Fruit fly (Drosophila melanogaster) whole organism: ENCODE results near the gene RpS10a.

Source experiments
- CG8478 ChIP-seq: fragments of >200 bp; optimal IDR thresholded peaks from 2 replicates; lab custom pipeline; 2018; ENCODE audit warnings: inconsistent platforms
- Dll ChIP-seq: fragments of >200 bp; optimal IDR thresholded peaks from 2 replicates; lab custom pipeline; 2017
- EcR ChIP-seq, 2 experiments: fragments of >200 bp; optimal IDR thresholded peaks; 2 replicates each; lab custom pipeline; 2017; ENCODE audit warnings: missing biosample characterization in 2 of 2, missing genetic modification characterization in 2 of 2, missing genetic modification reagents in 2 of 2
- pan ChIP-seq: fragments of >200 bp; optimal IDR thresholded peaks from 2 replicates; lab custom pipeline; 2017
- psq ChIP-seq: fragments of >200 bp; optimal IDR thresholded peaks from 2 replicates; lab custom pipeline; 2017
- usp ChIP-seq: fragments of >200 bp; optimal IDR thresholded peaks from 2 replicates; lab custom pipeline; 2017; ENCODE audit warnings: missing biosample characterization, missing genetic modification characterization, mixed read lengths

Gene RpS10a

DNA sequence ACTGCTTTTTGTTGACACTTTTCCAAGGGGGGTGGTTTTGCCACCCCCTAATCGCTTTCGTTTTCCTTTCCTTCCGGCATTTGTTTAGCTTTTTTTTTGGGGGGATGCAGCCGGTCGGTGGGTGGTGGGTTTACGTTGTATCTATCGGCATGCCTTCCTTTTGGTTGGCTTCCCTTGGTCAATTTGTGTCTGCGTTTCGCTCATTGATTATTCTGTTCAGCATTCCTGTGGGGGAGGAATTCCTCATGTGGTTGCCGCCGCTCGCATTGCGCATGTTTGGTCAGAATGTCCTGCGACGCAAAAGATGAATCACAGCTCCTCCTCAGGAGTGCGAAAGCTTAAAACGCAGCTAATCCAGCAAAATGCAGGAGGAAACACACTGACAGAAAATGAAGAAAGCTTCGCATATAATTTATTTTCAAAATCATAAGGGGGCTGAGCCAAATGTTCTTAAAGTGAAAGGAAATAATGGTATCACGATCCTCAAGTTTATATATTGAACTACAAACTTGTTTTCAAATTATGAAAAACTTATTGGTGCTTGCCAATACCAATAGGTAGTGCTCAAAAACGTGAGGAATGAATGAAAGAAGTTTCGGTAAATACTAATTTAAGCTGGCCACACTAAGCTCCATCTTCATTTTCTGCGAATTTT lies at the start of gene RpS10a:
TSS of gene RpS10a (plus strand) at position 605 of the 655 bp plus-strand sequence.
- TF ChIP-seq CG8478 (lab: Kevin White, UChicago) (no peak), EcR (GFP tag; optimal IDR thresholded peaks at IDR 0.05; lab: Kevin White, UChicago) (no peak), Dll (lab: Kevin White, UChicago) (no peak), psq (no peak), usp (GFP tag; lab: Kevin White, UChicago) (no peak), pan (lab: Kevin White, UChicago) (no peak)

DNA sequence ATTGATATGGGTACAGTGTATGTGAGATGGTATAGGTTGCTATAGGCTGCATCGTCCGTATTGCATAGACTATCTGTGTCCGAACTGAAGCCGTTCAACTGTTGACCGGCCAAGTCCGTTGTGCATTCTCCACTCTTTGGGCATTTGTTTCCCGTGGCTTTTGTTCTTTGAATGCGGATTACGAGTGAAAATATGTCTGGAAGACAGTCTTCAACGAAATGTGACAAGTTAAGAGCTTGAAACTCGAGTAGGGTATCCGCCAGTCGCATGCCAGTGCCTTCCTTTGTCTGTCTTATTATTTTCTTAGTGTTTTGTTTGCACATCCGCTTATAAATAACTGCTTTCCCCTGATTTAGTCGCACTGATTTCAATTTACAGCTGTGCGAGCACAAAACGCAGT lies 48.9 kb upstream of the RpS10a start:
- TF ChIP-seq EcR (GFP tag; optimal IDR thresholded peaks at IDR 0.05; lab: Kevin White, UChicago) (no peak), Dll (lab: Kevin White, UChicago) (no peak), usp (GFP tag; lab: Kevin White, UChicago) (no peak), psq (no peak), pan (lab: Kevin White, UChicago) (no peak), CG8478 (lab: Kevin White, UChicago) (no peak)

DNA sequence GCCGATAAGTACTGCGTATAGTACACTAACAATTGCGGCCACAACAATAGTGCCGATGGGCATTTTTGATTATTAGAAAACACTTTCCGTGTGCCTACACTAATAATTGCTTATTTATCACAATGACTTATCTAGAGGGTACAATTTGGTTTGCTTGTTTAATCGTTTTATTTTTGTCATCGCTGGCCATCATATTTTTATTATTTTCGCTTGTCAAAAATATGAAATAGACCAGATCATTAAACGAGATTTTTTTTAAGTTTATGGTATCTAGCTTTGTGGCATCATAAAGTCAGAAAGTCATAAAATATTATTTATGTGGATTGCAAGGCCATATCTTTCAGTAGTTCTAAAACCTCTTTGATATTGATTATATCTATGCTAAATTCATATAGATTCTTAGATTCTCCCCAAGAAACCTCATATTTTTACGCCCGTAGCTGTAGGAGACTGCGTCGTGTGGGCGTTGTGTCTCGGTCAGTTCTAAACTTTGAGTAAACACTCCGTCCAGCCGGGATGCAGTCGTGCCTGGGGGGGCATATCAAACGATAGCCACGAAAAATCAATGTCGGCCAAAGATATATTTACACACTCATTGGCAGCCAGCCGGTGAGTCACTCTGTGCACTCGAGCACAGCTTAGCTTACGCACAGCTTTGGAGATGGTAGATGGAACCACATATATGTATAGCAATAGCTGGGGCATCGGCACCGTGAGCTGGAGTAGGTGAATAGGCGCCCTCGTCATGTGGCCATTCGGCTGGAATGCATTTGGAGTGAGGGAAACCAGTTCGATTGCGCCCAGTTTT lies 47.7 kb upstream of the RpS10a start:
- no peak for TF ChIP-seq EcR (GFP tag; optimal IDR thresholded peaks at IDR 0.05; lab: Kevin White, UChicago)
- TF ChIP-seq usp (GFP tag; lab: Kevin White, UChicago), result no peak
- no peak for TF ChIP-seq CG8478 (lab: Kevin White, UChicago)
- no peak for TF ChIP-seq psq
- TF ChIP-seq pan (lab: Kevin White, UChicago), result no peak
- TF ChIP-seq Dll (lab: Kevin White, UChicago), result no peak

DNA sequence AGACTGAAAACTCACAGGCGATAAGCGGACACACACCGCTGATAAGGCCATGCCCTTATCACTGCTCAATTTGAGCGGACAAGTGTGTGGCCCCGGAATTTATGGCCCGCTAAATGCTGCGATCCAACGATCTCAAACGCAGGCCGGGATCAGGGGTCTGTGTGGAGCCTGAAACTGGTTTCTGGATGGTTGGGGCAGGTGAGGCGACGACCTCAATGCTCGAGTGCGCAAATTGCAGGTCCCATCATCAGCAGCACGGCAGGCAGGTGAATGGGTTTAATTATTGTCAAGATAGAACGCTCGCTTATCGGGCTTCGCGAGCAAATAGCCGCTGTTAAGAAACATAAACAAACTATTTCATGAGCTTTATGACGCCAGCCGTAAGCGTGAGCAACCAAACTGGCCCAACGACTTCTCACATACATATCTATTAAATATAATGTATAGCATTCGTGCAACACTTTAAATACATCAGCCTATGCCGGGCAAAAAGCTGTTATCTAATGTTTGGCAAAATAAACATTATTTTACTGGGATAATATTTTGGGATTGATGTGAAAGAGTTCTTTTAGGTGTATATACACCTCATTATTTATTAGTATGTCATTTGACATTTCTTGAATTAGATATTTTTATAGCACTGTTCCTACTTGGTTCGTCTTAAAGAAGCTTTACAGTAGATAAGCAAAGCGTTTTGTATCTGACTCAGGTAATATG lies 46.9 kb upstream of the RpS10a start:
- no peak for TF ChIP-seq pan (lab: Kevin White, UChicago)
- no peak for TF ChIP-seq EcR (GFP tag; optimal IDR thresholded peaks at IDR 0.05; lab: Kevin White, UChicago)

DNA sequence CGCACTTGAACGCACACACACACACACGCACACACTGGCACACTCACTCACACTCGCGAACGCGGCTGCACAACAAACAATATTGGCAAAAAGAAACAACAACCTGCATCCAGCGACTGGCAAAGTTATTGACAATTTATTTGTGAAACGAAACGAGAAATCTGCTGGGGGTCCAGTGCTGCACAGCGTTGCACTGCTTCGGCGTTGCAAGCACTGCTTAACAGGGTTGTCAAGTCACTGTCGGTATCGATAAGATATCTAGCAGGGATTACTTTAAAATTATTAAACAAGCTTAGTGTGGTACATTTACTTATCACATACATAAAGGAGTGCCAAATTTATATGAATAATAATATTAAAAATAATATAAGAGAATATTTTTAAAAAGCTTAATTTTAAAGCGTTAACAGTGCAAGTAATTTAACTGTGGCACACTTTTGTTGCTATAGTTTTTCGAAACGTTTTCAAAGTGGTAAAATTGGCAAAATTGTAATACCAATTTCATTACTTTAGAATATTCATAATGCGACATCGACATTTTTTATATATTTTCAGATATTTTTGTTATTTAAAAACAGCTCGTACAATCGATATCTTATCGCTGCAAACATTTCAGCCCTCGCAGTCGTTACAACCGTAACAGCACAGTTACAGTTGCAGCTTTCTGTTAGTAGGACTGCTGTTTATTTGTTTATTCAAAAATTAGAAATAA lies 45.2 kb upstream of the RpS10a start, which contains the start of the genes dsd and Tusp:
TSS of gene dsd (minus strand) at position 179 of the 712 bp plus-strand sequence.
TSS of gene Tusp (plus strand) at position 662 of the 712 bp plus-strand sequence.
- TF ChIP-seq CG8478 (lab: Kevin White, UChicago) (no peak), usp (GFP tag; lab: Kevin White, UChicago) (no peak), pan (lab: Kevin White, UChicago) (no peak), EcR (GFP tag; optimal IDR thresholded peaks at IDR 0.05; lab: Kevin White, UChicago) (no peak), psq (no peak), Dll (lab: Kevin White, UChicago) (no peak)

DNA sequence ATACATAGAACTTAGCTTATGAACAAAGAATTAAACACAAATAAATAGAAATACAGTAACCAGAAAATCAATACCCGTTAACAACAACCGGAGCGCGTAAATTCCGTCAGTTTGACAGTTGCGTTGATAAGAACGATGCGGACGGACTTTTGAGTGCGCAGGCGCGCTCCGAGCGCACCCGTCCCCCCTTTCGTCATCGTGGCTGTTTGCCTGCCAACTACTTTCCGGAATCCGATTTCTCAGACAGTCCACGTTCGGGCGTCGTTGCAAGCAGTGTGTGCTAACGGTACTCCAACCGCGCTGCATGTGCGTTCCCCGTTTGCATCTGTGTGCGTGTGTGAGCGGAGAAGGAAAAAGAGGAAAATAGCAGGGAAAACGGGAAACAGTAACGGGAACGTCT lies 44.6 kb upstream of the RpS10a start:
- no peak for TF ChIP-seq usp (GFP tag; lab: Kevin White, UChicago)
- TF ChIP-seq CG8478 (lab: Kevin White, UChicago), result no peak
- TF ChIP-seq pan (lab: Kevin White, UChicago), result no peak
- no peak for TF ChIP-seq Dll (lab: Kevin White, UChicago)
- TF ChIP-seq EcR (GFP tag; optimal IDR thresholded peaks at IDR 0.05; lab: Kevin White, UChicago), result no peak
- TF ChIP-seq psq, result no peak

DNA sequence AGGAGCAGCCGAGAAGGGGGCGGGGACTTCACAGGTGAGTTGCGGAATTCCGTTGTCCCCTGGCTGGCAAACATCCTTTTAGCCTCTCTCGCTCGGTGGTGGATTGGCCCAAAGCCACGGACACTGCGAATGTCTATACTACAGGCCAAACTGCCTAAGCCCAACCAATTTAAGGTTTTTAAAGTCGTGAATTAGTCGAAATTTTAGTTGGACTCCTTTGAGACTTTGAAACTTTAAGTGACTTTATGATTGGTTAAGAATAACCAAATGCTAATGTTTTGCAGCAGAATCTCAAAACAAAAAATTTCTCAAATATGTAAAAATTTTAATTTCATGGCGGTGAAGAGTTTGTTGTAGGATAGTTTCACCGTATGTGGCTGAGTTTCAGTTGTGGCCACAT lies 44.0 kb upstream of the RpS10a start:
- TF ChIP-seq EcR (GFP tag; optimal IDR thresholded peaks at IDR 0.05; lab: Kevin White, UChicago) (no peak), CG8478 (lab: Kevin White, UChicago) (no peak), psq (no peak), usp (GFP tag; lab: Kevin White, UChicago) (no peak), pan (lab: Kevin White, UChicago) (no peak), Dll (lab: Kevin White, UChicago) (no peak)

DNA sequence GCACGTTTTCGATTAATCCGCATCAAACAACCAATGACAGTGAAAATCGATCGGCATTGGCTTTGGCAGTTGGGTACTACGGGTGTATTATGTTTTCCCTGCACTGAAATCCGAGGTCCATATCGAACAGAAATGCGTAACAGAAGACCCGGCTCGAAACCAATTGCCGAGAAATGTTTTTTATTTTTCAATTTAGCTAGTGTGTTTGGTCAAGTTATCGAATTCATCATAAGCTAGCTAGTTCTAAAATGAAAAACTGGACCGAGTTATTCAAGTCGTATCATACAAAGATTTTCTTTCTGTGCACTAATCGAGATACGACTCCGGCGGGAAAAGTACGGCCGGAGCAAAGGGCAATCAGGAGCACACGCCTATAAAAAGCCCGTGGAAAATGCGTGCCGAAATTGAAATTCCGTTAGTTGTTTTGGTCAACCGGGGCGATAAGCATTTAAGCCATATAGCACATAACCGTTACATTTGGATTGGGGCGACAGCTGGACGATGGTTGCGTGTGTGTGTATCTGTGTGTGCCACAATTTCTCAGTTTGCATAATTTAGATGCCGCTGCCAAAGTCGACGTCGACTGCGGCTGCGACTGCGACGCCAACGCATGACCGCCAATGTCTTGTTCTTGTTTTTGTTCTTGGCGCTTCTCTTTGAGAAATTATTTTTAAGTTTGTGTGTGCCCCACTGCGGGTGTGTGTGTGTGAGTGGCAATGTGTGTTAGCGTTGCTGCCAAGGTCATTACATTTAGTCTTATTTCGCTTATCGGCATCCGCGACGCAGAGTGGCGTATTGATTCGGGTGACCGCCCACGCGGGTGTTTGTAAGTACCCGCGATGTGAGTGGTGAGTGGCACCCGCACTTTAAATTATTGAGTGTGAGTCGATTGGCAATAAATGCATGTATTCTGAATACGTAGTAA lies 43.2 kb upstream of the RpS10a start:
- TF ChIP-seq pan (lab: Kevin White, UChicago) (no peak), Dll (lab: Kevin White, UChicago) (no peak), CG8478 (lab: Kevin White, UChicago) (no peak), EcR (GFP tag; optimal IDR thresholded peaks at IDR 0.05; lab: Kevin White, UChicago) (no peak), usp (GFP tag; lab: Kevin White, UChicago) (no peak), psq (no peak)

DNA sequence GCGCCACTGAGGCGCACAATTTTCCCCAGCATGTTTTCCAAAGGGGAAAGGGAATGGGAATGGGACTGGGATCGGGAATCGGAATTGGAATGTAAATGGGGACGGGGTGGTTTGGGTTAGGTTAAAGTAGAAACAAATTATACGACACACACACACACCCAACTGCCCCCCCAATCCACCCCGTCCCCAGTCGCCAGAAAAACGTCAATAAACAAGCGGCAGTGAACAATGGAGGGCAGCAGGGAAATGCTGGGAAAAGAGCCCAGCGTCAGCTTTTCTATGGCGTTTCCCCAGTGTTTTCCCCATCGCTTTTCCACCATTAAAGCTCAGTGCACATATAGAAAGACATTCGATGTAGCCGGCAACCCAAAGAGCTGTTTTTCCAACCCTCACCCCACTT lies 41.9 kb upstream of the RpS10a start:
- TF ChIP-seq Dll (lab: Kevin White, UChicago) (no peak), usp (GFP tag; lab: Kevin White, UChicago) (no peak), psq (no peak), EcR (GFP tag; optimal IDR thresholded peaks at IDR 0.05; lab: Kevin White, UChicago) (no peak), pan (lab: Kevin White, UChicago) (no peak), CG8478 (lab: Kevin White, UChicago) (no peak)

DNA sequence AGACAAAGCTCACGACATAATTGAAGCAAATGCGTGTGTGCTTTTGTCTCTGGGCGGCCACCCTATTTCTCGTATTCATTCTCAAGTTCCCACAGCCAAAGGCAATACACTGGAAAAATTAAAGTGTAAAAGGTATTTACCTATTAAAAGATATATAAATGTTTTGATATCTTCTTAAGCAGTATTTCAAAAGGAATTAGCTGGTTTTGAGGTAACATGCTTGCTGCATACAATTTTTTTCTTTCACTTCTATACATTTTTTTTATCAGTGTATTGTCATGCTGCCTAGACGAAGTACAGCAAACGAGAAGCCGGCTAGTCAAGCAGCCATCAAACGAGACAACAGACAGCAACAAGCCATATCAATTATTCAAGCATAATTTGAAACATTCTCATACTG lies 38.7 kb upstream of the RpS10a start:
- TF ChIP-seq psq (no peak), pan (lab: Kevin White, UChicago) (no peak), CG8478 (lab: Kevin White, UChicago) (no peak), Dll (lab: Kevin White, UChicago) (no peak), usp (GFP tag; lab: Kevin White, UChicago) (no peak), EcR (GFP tag; optimal IDR thresholded peaks at IDR 0.05; lab: Kevin White, UChicago) (no peak)
